Worm (Caenorhabditis elegans) whole organism, dauer: ENCODE measurements around the gene Y38E10A.33.

Experiments used
- unc-62 ChIP-seq: sonication (generic microtip); optimal IDR thresholded peaks from 2 replicates; lab custom pipeline; 2017; ENCODE audit warnings: missing biosample characterization, missing genetic modification reagents, missing genetic modification characterization

Y38E10A.33 gene

DNA sequence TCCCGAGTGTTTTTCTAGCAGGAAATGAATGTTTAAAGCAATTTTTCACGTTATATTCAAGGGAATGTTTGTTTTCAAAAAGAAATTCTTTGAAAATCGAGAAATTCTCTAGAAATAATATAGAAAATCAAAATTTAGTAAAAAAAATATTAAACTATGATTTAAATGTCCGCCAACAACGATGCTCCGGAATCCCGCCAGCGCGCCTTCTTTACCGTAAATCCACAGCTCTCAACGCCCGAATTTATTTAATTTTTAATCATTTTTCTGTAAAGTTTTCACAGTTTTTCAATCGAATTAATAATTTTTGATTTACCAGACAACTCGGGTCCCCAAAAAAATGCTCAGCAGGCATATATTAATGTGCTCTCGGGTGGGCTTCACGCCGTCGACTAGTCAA is at the start of gene Y38E10A.33, which contains the start of gene cox-10:
TSS of gene Y38E10A.33 (minus strand) at position 12 of the 400 bp plus-strand sequence.
TSS of gene cox-10 (plus strand) at position 320 of the 400 bp plus-strand sequence.
- no peak for TF ChIP-seq unc-62

ce11 chrII:12728608-12729007 is 49.2 kb upstream of the Y38E10A.33 start:
- TF ChIP-seq unc-62: no peak

DNA sequence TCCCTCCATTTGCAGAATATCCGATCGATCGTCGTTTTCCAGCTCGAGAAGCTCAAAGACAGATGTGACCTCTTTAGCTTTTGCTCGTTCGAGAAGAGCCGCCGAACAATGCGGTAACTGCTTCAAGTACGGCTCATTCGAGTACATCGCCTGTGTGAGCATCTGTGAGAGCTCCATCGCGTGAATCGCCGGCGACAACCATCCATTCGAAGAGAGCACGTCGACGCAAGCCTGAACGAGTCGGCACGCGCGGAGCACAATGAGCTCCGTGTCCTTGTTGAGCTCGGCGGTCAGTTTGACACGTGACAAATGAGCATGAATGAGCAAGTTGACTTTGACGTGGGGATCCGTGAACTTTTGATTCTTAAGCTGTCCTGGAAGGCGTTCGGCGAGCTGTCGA is 48.4 kb upstream of the Y38E10A.33 start:
- TF ChIP-seq unc-62: no peak

DNA sequence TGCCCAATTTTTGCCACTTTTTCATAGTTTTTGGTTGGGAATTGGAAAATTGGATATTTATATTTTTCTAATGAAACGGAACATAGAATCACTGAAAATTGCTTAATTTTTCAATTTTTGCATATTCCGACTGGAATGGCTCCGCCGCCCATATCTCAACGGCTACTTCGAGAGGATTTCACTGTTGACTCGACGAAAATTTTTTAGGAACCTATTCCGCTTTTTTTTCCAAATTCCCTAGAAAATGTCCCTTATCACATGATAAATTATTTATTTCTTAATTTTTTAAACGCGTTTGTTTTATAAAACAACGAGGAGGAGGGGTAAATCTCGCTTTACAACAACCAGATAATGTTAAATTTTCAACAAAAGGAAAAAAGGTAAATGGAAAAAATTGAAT is 47.3 kb upstream of the Y38E10A.33 start:
- TF ChIP-seq unc-62: no peak

DNA sequence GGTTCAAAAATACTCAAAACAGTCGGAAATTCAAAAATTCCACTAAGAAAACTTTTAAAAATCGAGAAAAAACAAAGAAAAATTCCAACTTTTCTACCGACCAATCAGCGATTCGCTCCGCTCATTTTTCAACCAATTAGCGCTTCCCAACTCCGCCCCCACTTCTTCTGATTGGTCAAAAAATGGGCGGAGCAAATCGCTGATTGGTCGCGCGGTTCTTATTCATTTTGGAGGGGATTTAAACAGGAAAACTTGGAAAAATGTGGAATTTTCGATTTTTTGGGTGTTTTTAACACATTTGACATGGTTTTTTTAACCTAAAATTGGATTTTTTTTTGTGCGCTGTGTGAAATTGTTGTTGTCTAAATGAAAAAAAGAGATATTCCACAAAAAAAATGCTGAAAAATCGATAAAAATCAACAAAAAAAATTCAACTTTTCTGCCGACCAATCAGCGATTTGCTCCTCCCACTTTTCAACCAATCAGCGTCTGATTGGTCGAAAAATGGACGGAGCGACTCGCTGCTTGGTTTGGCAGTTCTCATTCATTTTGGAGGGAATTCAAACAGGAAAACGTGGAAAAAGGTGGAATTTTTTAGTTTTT is 43.3 kb upstream of the Y38E10A.33 start:
- no peak for TF ChIP-seq unc-62

- no peak for TF ChIP-seq unc-62
Observed at ce11 chrII:12722049-12722448, 42.6 kb upstream of the Y38E10A.33 start.

- no peak for TF ChIP-seq unc-62
Observed at ce11 chrII:12715757-12716350, 36.4 kb upstream of the Y38E10A.33 start.

ce11 chrII:12711490-12711889 is 32.0 kb upstream of the Y38E10A.33 start:
- no peak for TF ChIP-seq unc-62

- no peak for TF ChIP-seq unc-62
Observed at ce11 chrII:12696116-12696515, 16.7 kb upstream of the Y38E10A.33 start.

DNA sequence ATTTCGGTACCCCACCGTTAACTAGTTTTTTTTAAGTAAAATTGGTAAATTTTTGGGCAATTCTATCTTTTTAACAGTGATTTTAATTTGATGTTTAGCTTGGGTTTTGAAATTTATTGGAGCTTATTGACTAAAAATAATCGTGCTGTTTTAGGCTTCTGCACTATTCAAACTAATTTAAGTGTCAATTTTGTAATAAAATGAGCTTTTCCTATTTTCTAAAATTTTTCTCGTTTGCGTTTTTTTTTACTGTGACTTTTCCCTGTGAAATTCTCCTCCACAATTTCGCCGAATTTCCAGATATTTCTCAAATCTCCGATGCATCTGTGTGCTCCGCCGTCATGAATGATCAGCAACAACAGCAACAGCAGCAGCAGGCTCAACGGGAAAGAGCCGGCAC is 14.7 kb upstream of the Y38E10A.33 start, which contains the start of gene tbc-17:
TSS of gene tbc-17 (plus strand) at position 301 of the 400 bp plus-strand sequence.
- no peak for TF ChIP-seq unc-62

- no peak for TF ChIP-seq unc-62
Observed at ce11 chrII:12692694-12693093, 13.2 kb upstream of the Y38E10A.33 start.

DNA sequence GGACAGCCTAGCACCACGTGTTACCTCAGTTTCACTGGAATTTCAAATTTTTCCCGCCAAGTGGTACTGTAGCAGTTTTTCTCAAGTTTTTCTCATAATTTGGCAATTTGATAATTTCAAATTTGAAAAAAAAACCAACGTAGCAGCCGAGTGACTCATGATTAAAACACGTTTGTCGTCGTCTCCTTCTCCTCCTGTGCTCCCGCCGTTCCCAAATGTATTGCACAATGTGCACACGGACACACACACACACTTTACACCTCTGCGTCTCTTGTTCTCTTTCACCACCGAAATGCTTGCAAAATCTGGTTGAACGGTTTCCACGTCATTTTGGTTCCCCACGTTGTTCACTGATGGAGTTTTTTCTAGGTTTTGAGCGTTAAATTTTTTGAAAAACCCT is 11.9 kb upstream of the Y38E10A.33 start:
- TF ChIP-seq unc-62: no peak

- no peak for TF ChIP-seq unc-62
Observed at ce11 chrII:12690905-12691304, 11.5 kb upstream of the Y38E10A.33 start.

- no peak for TF ChIP-seq unc-62
Observed at ce11 chrII:12689333-12689732, 9.9 kb upstream of the Y38E10A.33 start.

- no peak for TF ChIP-seq unc-62
Observed at ce11 chrII:12678867-12679134, 645 bp downstream of the Y38E10A.33 start, which contains the start of gene Y38E10A.24. Gene Y38E10A.24 (plus strand): TSS chrII:12679035.

- no peak for TF ChIP-seq unc-62
Observed at ce11 chrII:12677975-12678866, 1.2 kb downstream of the Y38E10A.33 start.

DNA sequence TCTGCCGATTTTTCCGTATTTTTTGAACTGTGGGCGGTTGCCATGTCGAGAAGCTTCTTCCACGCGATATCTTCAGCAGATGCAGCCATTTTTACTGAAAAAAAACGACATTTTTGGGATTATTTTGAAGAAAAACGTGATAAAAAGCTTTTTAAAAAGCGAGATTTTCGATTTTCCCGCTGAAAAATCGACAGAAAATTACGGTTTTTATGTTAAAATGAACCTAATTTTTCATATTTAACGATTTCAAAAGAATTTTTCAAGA is 1.8 kb downstream of the Y38E10A.33 start, which contains the start of gene Y38E10A.22:
TSS of gene Y38E10A.22 (minus strand) at position 101 of the 265 bp plus-strand sequence.
- no peak for TF ChIP-seq unc-62

DNA sequence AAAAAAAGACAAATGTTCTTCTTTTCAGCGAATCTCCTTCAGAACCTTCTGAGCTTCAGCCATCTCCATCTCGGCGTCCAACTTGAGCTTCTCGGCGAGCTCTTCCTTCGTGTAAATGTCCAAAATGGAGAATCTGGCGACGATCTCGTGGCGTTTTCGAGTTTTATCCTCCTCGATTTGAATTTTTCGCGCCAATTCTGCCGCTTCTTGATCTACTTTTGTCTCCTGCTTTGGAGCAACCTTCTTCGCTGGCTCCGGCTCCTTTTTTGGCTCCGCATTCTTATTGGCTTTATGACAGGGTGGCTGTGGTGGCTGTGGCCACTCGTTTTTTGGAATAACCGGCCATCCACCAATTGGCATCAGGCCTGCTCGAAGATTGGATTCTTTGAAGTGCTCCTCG is 6.1 kb downstream of the Y38E10A.33 start:
- no peak for TF ChIP-seq unc-62
